Worm (Caenorhabditis elegans): ENCODE measurements around the gene sos-1.
A peak's percentile ranks its signal among the peaks of the same experiment; 100 is the strongest.

Gene sos-1

ce11 chrV:4499156-4499808 lies 49.8 kb downstream of the sos-1 start (continued):
- TF ChIP-seq nhr-25 (tag; optimal IDR thresholded peaks at IDR 0.05; ENCODE audit: borderline replicate concordance, insufficient read depth), result no peak
- no peak for TF ChIP-seq zfp-3 (GFP tag; conservative IDR thresholded peaks at IDR 0.05)
- no peak for TF ChIP-seq Y5F2A.4 (GFP tag; optimal IDR thresholded peaks at IDR 0.05)
- TF ChIP-seq set-16 (GFP tag; IDR thresholded peaks at IDR 0.05), result peak; percentile 94
- TF ChIP-seq mdl-1 (tag; optimal IDR thresholded peaks at IDR 0.05), result no peak
- no peak for TF ChIP-seq spr-3 (GFP tag; optimal IDR thresholded peaks at IDR 0.05)
- TF ChIP-seq hlh-11 (tag; optimal IDR thresholded peaks at IDR 0.05), result peak; percentile 50
- no peak for TF ChIP-seq zfp-2 (tag; optimal IDR thresholded peaks at IDR 0.05)
- peak; percentile 57; the same call in 1 of the 2 replicates for TF ChIP-seq hmg-1.1 (GFP tag; IDR thresholded peaks at IDR 0.05)
- TF ChIP-seq dpl-1 (GFP tag; optimal IDR thresholded peaks at IDR 0.05), result no peak
- no peak for TF ChIP-seq nhr-11 (tag; optimal IDR thresholded peaks at IDR 0.05)
- no peak for TF ChIP-seq daf-19 (GFP tag; conservative IDR thresholded peaks at IDR 0.05)
- no peak for TF ChIP-seq lir-3 (tag; optimal IDR thresholded peaks at IDR 0.05)
- TF ChIP-seq daf-12 (tag; optimal IDR thresholded peaks at IDR 0.05), result no peak
- no peak for TF ChIP-seq lin-13 (GFP tag; optimal IDR thresholded peaks at IDR 0.05)
- TF ChIP-seq saeg-2 (GFP tag; IDR thresholded peaks at IDR 0.05), result no peak
- no peak for TF ChIP-seq ctbp-1 (GFP tag; IDR thresholded peaks at IDR 0.05)
- TF ChIP-seq tag-97 (GFP tag; IDR thresholded peaks at IDR 0.05), result no peak
- no peak for TF ChIP-seq R02D3.7 (tag; optimal IDR thresholded peaks at IDR 0.05)
- no peak for TF ChIP-seq madf-5 (GFP tag; IDR thresholded peaks at IDR 0.05)
- no peak for TF ChIP-seq ceh-62 (tag; optimal IDR thresholded peaks at IDR 0.05)
- no peak for TF ChIP-seq Y75B8A.6 (GFP tag; IDR thresholded peaks at IDR 0.05)
- no peak for TF ChIP-seq nhr-41 (GFP tag; IDR thresholded peaks at IDR 0.05)
- TF ChIP-seq dmd-9 (GFP tag; IDR thresholded peaks at IDR 0.05), result no peak
- TF ChIP-seq dve-1 (tag; optimal IDR thresholded peaks at IDR 0.05; ENCODE audit: insufficient read depth), result no peak
- TF ChIP-seq ceh-20 (GFP tag; IDR thresholded peaks at IDR 0.05), result peak; percentile 70
- no peak for TF ChIP-seq ama-1 (optimal IDR thresholded peaks at IDR 0.05)
- TF ChIP-seq zag-1 (tag; optimal IDR thresholded peaks at IDR 0.05), result no peak
- no peak for TF ChIP-seq nhr-237 (tag; optimal IDR thresholded peaks at IDR 0.05)
- TF ChIP-seq snpc-4 (tag; optimal IDR thresholded peaks at IDR 0.05), result no peak
- TF ChIP-seq Y48G9A.11 (GFP tag; IDR thresholded peaks at IDR 0.05), result no peak
- no peak for TF ChIP-seq lim-7 (GFP tag; IDR thresholded peaks at IDR 0.05)
- no peak for TF ChIP-seq ZK546.5 (tag; optimal IDR thresholded peaks at IDR 0.05)
- TF ChIP-seq ztf-7 (tag; optimal IDR thresholded peaks at IDR 0.05), result no peak
- TF ChIP-seq ceh-82 (tag; optimal IDR thresholded peaks at IDR 0.05), result no peak
- peak; percentile 35 for TF ChIP-seq lin-38 (GFP tag; IDR thresholded peaks at IDR 0.05)
- no peak for TF ChIP-seq cey-2 (tag; optimal IDR thresholded peaks at IDR 0.05; ENCODE audit: borderline replicate concordance, insufficient read depth)
- TF ChIP-seq attf-4 (tag; optimal IDR thresholded peaks at IDR 0.05), result no peak
- no peak for TF ChIP-seq fkh-10 (GFP tag; optimal IDR thresholded peaks at IDR 0.05)
- no peak for TF ChIP-seq T20F7.1 (GFP tag; optimal IDR thresholded peaks at IDR 0.05)
- no peak for TF ChIP-seq ces-1 (GFP tag; optimal IDR thresholded peaks at IDR 0.05)
- no peak for TF ChIP-seq nhr-10 (tag; optimal IDR thresholded peaks at IDR 0.05)
- no peak for TF ChIP-seq pqm-1 (tag; optimal IDR thresholded peaks at IDR 0.05)
- peak; percentile 48 for TF ChIP-seq mxl-3 (GFP tag; optimal IDR thresholded peaks at IDR 0.05)
- no peak for TF ChIP-seq arid-1 (GFP tag; conservative IDR thresholded peaks at IDR 0.05)
- TF ChIP-seq F10B5.3 (tag; optimal IDR thresholded peaks at IDR 0.05), result no peak
- no peak; the same call in 1 of the 2 replicates for TF ChIP-seq lin-1 (GFP tag; IDR thresholded peaks at IDR 0.05)
- TF ChIP-seq nhr-48 (tag; optimal IDR thresholded peaks at IDR 0.05), result peak; percentile 5
- peak in 1 of 2 experiments; percentile 100 for TF ChIP-seq unc-62 (GFP tag; optimal IDR thresholded peaks at IDR 0.05 in 1 of 2)
- peak; percentile 97 for TF ChIP-seq unc-62 (tag; optimal IDR thresholded peaks at IDR 0.05)
- TF ChIP-seq mxl-2 (GFP tag; conservative IDR thresholded peaks at IDR 0.05), result no peak
- no peak for TF ChIP-seq fos-1 (tag; optimal IDR thresholded peaks at IDR 0.05)

Measured in whole organism, L4 larva.